Fruit fly (Drosophila melanogaster) whole organism, prepupa: ENCODE results near the gene Stt3A.

Experiments used
- Eip78C ChIP-seq: fragments of 200-800 bp; sonication (Bioruptor generic); peaks from one replicate; lab custom pipeline; 2016; ENCODE audit warnings: missing biosample characterization, missing genetic modification characterization
- Gug ChIP-seq: fragments of 200-800 bp; sonication (Bioruptor generic); IDR thresholded peaks from 2 replicates; pipeline ENCODE4 v1.3.6; 2022; ENCODE audit warnings: missing biosample characterization, missing genetic modification characterization
- Hr39 ChIP-seq: fragments of 200-800 bp; sonication (Bioruptor generic); optimal IDR thresholded peaks from 2 replicates; lab custom pipeline; 2016; ENCODE audit warnings: missing biosample characterization, missing genetic modification characterization
- Lpt ChIP-seq: fragments of 200-800 bp; sonication (Bioruptor generic); optimal IDR thresholded peaks from 3 replicates; lab custom pipeline; 2016; ENCODE audit warnings: missing biosample characterization, missing genetic modification characterization
- dsx ChIP-seq: fragments of 200-800 bp; optimal IDR thresholded peaks from 3 replicates; lab custom pipeline; 2019; ENCODE audit warnings: missing biosample characterization, mild to moderate bottlenecking, missing genetic modification characterization, moderate library complexity; ENCODE audit not compliant: poor library complexity, severe bottlenecking
- fd59A ChIP-seq: fragments of 200-800 bp; sonication (Bioruptor generic); optimal IDR thresholded peaks from 2 replicates; lab custom pipeline; 2017; ENCODE audit warnings: missing biosample characterization, mild to moderate bottlenecking, missing genetic modification characterization, missing genetic modification reagents
- fd85E ChIP-seq: fragments of 200-800 bp; sonication (Bioruptor generic); optimal IDR thresholded peaks from 3 replicates; lab custom pipeline; 2016; ENCODE audit warnings: missing biosample characterization, missing genetic modification characterization
- spab ChIP-seq: fragments of 200-800 bp; sonication (Bioruptor generic); optimal IDR thresholded peaks from 2 replicates; lab custom pipeline; 2017; ENCODE audit warnings: missing biosample characterization, mild to moderate bottlenecking, missing genetic modification characterization, missing genetic modification reagents

DNA sequence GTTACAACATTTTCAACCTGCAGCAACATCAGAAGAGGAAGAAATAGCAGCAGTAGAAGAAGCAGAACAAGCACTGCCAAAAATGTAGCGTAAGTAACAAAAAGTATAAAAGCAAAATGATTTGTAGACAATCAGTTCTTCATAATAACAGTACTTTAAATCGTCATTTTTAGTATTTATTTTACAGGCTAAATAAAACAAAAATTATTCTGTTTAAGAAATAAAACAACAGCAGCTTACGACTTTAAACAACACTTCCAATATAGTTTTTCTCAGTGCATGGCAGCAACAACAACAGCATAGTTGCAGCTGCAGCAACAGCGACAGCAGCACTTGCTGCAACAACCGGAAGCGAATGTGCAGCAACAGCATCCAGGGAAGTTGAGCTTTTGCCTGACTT, 43.2 kb downstream of the Stt3A start:
- TF ChIP-seq fd85E (GFP tag; lab: Kevin White, UChicago), result no peak
- TF ChIP-seq dsx (GFP tag; lab: Kevin White, UChicago), result no peak
- TF ChIP-seq fd59A (GFP tag; lab: Kevin White, UChicago), result no peak
- TF ChIP-seq Lpt (GFP tag; lab: Kevin White, UChicago), result no peak
- TF ChIP-seq spab, result no peak
- TF ChIP-seq Gug (GFP tag; lab: Robert Waterston, UW), result no peak
- TF ChIP-seq Hr39, result no peak
- no peak for TF ChIP-seq Eip78C (GFP tag; lab: Kevin White, UChicago)
